Fruit fly (Drosophila melanogaster): Measurements from ENCODE around the gene Cdc6.

Cdc6 gene

dm6 chr3L:8584086-8584485 lies 49.8 kb downstream of the Cdc6 start:
- no peak for TF ChIP-seq cic (GFP tag; optimal IDR thresholded peaks at IDR 0.05)
- TF ChIP-seq CG7045 (GFP tag; optimal IDR thresholded peaks at IDR 0.05), result no peak
- TF ChIP-seq CG5204 (GFP tag; optimal IDR thresholded peaks at IDR 0.05), result no peak
- no peak for TF ChIP-seq CG7101 (tag; optimal IDR thresholded peaks at IDR 0.05)
- TF ChIP-seq tj (GFP tag; optimal IDR thresholded peaks at IDR 0.05), result no peak
- no peak for TF ChIP-seq toe (GFP tag; optimal IDR thresholded peaks at IDR 0.05)
- TF ChIP-seq ovo (GFP tag; optimal IDR thresholded peaks at IDR 0.05), result no peak
- TF ChIP-seq CG11617 (GFP tag; optimal IDR thresholded peaks at IDR 0.05), result no peak
- no peak for TF ChIP-seq Crg-1 (GFP tag; optimal IDR thresholded peaks at IDR 0.05)
- TF ChIP-seq CG12768 (GFP tag; optimal IDR thresholded peaks at IDR 0.05), result no peak
- no peak for TF ChIP-seq CG1620 (GFP tag; optimal IDR thresholded peaks at IDR 0.05)
- TF ChIP-seq Clk (GFP tag; optimal IDR thresholded peaks at IDR 0.05), result no peak
- TF ChIP-seq pad (GFP tag; optimal IDR thresholded peaks at IDR 0.05), result no peak
- no peak for TF ChIP-seq Hr96 (GFP tag; optimal IDR thresholded peaks at IDR 0.05)

- no peak for TF ChIP-seq Clk (GFP tag; optimal IDR thresholded peaks at IDR 0.05)
- TF ChIP-seq pad (GFP tag; optimal IDR thresholded peaks at IDR 0.05), result no peak
- TF ChIP-seq CG12768 (GFP tag; optimal IDR thresholded peaks at IDR 0.05), result no peak
- TF ChIP-seq kay (GFP tag; ENCODE audit: borderline replicate concordance), result peak; percentile 40
- TF ChIP-seq CG7045 (GFP tag; optimal IDR thresholded peaks at IDR 0.05), result no peak
Measured at dm6 chr3L:8582105-8582707, 51.7 kb downstream of the Cdc6 start.
